Worm (Caenorhabditis elegans) whole organism, mixed stage, embryonic: ENCODE measurements around the gene C06A1.6.

Source experiments
- nhr-237 ChIP-seq: fragments of 150-350 bp; optimal IDR thresholded peaks from 2 replicates; lab custom pipeline; 2014; ENCODE audit warnings: missing biosample characterization, missing genetic modification characterization
- nhr-28 ChIP-seq: fragments of 150-350 bp; optimal IDR thresholded peaks from 2 replicates; lab custom pipeline; 2014; ENCODE audit warnings: missing biosample characterization, missing genetic modification characterization
- snpc-4 ChIP-seq: fragments of 150-350 bp; optimal IDR thresholded peaks from 2 replicates; lab custom pipeline; 2014; ENCODE audit warnings: missing biosample characterization, missing genetic modification characterization

DNA sequence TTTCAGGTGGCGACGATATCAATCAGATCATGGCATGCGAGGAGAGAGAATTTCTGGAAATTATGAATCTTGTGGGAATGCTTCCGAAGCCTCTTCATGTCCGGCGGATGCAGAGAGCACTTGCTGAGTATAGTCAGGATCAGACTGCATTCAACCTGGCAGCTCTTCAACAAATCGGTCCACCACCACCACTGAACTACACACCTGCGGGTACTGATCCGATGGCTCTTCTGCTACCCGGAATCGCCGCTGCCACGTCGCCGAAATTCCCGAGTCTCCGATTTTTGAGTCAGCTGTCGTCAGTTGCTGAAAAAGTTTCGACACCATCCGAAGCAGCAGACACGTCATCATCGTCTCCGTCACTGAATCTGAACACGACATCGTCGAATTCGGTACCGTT is 33.6 kb downstream of the C06A1.6 start:
- no peak for TF ChIP-seq nhr-28 (tag; lab: Kevin White, UChicago)
- no peak for TF ChIP-seq nhr-237 (tag; lab: Kevin White, UChicago)
- TF ChIP-seq snpc-4 (tag; lab: Kevin White, UChicago), result no peak
